Worm (Caenorhabditis elegans) whole organism, late embryonic: ENCODE data around the gene F37C12.18.
A peak's percentile ranks its signal among the peaks of the same experiment; 100 is the strongest.

Source experiments
- C08G9.2 ChIP-seq: sonication (generic microtip); optimal IDR thresholded peaks from 2 replicates; lab custom pipeline; 2016; ENCODE audit warnings: mild to moderate bottlenecking, missing genetic modification characterization, moderate library complexity, missing compliant biosample characterization
- C38D4.7 ChIP-seq: fragments of 200-800 bp; sonication (Bioruptor generic); optimal IDR thresholded peaks from 2 replicates; lab custom pipeline; 2018; ENCODE audit warnings: mild to moderate bottlenecking, missing genetic modification characterization, moderate library complexity, missing compliant biosample characterization
- F13H6.1 ChIP-seq: sonication (generic microtip); optimal IDR thresholded peaks from 2 replicates; lab custom pipeline; 2016; ENCODE audit warnings: missing genetic modification characterization, missing compliant biosample characterization
- K09A11.1 ChIP-seq: sonication (generic microtip); optimal IDR thresholded peaks from 2 replicates; lab custom pipeline; 2017; ENCODE audit warnings: antibody characterized with exemption, mild to moderate bottlenecking, missing genetic modification characterization, missing compliant biosample characterization; ENCODE audit not compliant: insufficient read depth
- ahr-1 ChIP-seq: sonication (generic microtip); optimal IDR thresholded peaks from 2 replicates; lab custom pipeline; 2016; ENCODE audit warnings: missing genetic modification characterization, missing compliant biosample characterization
- ama-1 ChIP-seq: fragments of 150-350 bp; optimal IDR thresholded peaks from 2 replicates; lab custom pipeline; 2014
- ceh-14 ChIP-seq: sonication (generic microtip); optimal IDR thresholded peaks from 2 replicates; lab custom pipeline; 2016; ENCODE audit warnings: missing genotype, missing genetic modification characterization, missing compliant biosample characterization
- ceh-45 ChIP-seq: fragments of 200-800 bp; sonication (Bioruptor generic); IDR thresholded peaks from 2 replicates; pipeline ENCODE4 v1.3.6; 2022; ENCODE audit warnings: missing genetic modification reagents, missing genetic modification characterization, missing compliant biosample characterization
- ceh-48 ChIP-seq: sonication (generic microtip); optimal IDR thresholded peaks from 2 replicates; lab custom pipeline; 2016; ENCODE audit warnings: missing genetic modification characterization, inconsistent platforms, missing compliant biosample characterization
- ceh-6 ChIP-seq: fragments of 200-800 bp; sonication (Bioruptor generic); optimal IDR thresholded peaks from 2 replicates; lab custom pipeline; 2018; ENCODE audit warnings: mild to moderate bottlenecking, missing genetic modification characterization, missing compliant biosample characterization
- che-1 ChIP-seq: sonication (generic microtip); optimal IDR thresholded peaks from 2 replicates; lab custom pipeline; 2016; ENCODE audit warnings: mild to moderate bottlenecking, missing genetic modification characterization, missing compliant biosample characterization
- dmd-4 ChIP-seq: sonication (generic microtip); optimal IDR thresholded peaks from 2 replicates; lab custom pipeline; 2016; ENCODE audit warnings: borderline replicate concordance, missing genetic modification characterization, missing compliant biosample characterization
- dve-1 ChIP-seq: sonication (generic microtip); optimal IDR thresholded peaks from 2 replicates; lab custom pipeline; 2017; ENCODE audit warnings: antibody characterized with exemption, mild to moderate bottlenecking, missing genetic modification characterization, missing compliant biosample characterization
- elt-4 ChIP-seq: sonication (generic microtip); optimal IDR thresholded peaks from 2 replicates; lab custom pipeline; 2016; ENCODE audit warnings: missing genetic modification characterization, missing compliant biosample characterization
- fkh-10 ChIP-seq: fragments of 150-350 bp; optimal IDR thresholded peaks from 2 replicates; lab custom pipeline; 2014; ENCODE audit warnings: missing biosample characterization, missing genetic modification reagents, missing genetic modification characterization
- fkh-6 ChIP-seq: sonication (generic microtip); optimal IDR thresholded peaks from 2 replicates; lab custom pipeline; 2016; ENCODE audit warnings: missing genetic modification characterization, missing compliant biosample characterization
- gmeb-2 ChIP-seq: sonication (generic microtip); optimal IDR thresholded peaks from 2 replicates; lab custom pipeline; 2016; ENCODE audit warnings: missing genetic modification characterization, inconsistent platforms, missing compliant biosample characterization
- hlh-15 ChIP-seq: sonication (generic microtip); optimal IDR thresholded peaks from 2 replicates; lab custom pipeline; 2016; ENCODE audit warnings: missing genetic modification characterization, missing compliant biosample characterization
- hlh-6 ChIP-seq: sonication (generic microtip); optimal IDR thresholded peaks from 2 replicates; lab custom pipeline; 2016; ENCODE audit warnings: missing genotype, missing genetic modification characterization, missing compliant biosample characterization
- hlh-8 ChIP-seq: sonication (generic microtip); optimal IDR thresholded peaks from 2 replicates; lab custom pipeline; 2016; ENCODE audit warnings: missing genotype, missing genetic modification characterization, missing compliant biosample characterization
- lin-11 ChIP-seq: fragments of 200-800 bp; sonication (Bioruptor generic); optimal IDR thresholded peaks from 2 replicates; lab custom pipeline; 2018; ENCODE audit warnings: mild to moderate bottlenecking, missing genetic modification characterization, missing compliant biosample characterization
- madf-2 ChIP-seq: sonication (generic microtip); optimal IDR thresholded peaks from 2 replicates; lab custom pipeline; 2017; ENCODE audit warnings: missing genetic modification characterization, missing compliant biosample characterization
- mec-3 ChIP-seq: sonication (generic microtip); optimal IDR thresholded peaks from 2 replicates; lab custom pipeline; 2016; ENCODE audit warnings: borderline replicate concordance, missing genetic modification characterization, missing compliant biosample characterization
- nfya-1 ChIP-seq: sonication (generic microtip); optimal IDR thresholded peaks from 2 replicates; lab custom pipeline; 2017; ENCODE audit warnings: missing genetic modification characterization, mild to moderate bottlenecking, missing compliant biosample characterization, antibody characterized with exemption, moderate library complexity
- pag-3 ChIP-seq: sonication (generic microtip); optimal IDR thresholded peaks from 2 replicates; lab custom pipeline; 2016; ENCODE audit warnings: missing compliant biosample characterization, missing genetic modification characterization, borderline replicate concordance
- pat-9 ChIP-seq: fragments of 200-800 bp; sonication (Bioruptor generic); optimal IDR thresholded peaks from 2 replicates; lab custom pipeline; 2018; ENCODE audit warnings: mild to moderate bottlenecking, missing genetic modification characterization, moderate library complexity, missing compliant biosample characterization
- pha-4 ChIP-seq: fragments of 150-350 bp; optimal IDR thresholded peaks from 2 replicates; lab custom pipeline; 2018; ENCODE audit warnings: missing biosample characterization, missing genetic modification reagents, missing genetic modification characterization
- pros-1 ChIP-seq: fragments of 150-350 bp; optimal IDR thresholded peaks from 2 replicates; lab custom pipeline; 2014; ENCODE audit warnings: missing biosample characterization, missing genetic modification reagents, missing genetic modification characterization
- ref-2 ChIP-seq: sonication (generic microtip); optimal IDR thresholded peaks from 2 replicates; lab custom pipeline; 2016; ENCODE audit warnings: missing genetic modification characterization, missing compliant biosample characterization
- rnt-1 ChIP-seq: sonication (generic microtip); optimal IDR thresholded peaks from 2 replicates; lab custom pipeline; 2016; ENCODE audit warnings: missing genetic modification characterization, missing compliant biosample characterization
- sox-2 ChIP-seq: fragments of 200-800 bp; sonication (Bioruptor generic); IDR thresholded peaks from 2 replicates; pipeline ENCODE4 v1.3.6; 2022; ENCODE audit warnings: missing genetic modification reagents, missing genetic modification characterization, missing compliant biosample characterization
- sox-4 ChIP-seq: sonication (generic microtip); optimal IDR thresholded peaks from 2 replicates; lab custom pipeline; 2017; ENCODE audit warnings: mild to moderate bottlenecking, missing genetic modification characterization, inconsistent platforms, missing compliant biosample characterization
- tbx-2 ChIP-seq: sonication (generic microtip); optimal IDR thresholded peaks from 2 replicates; lab custom pipeline; 2016; ENCODE audit warnings: missing genetic modification characterization, missing compliant biosample characterization
- tbx-7 ChIP-seq: sonication (generic microtip); optimal IDR thresholded peaks from 2 replicates; lab custom pipeline; 2016; ENCODE audit warnings: missing genotype, missing genetic modification characterization, missing compliant biosample characterization
- unc-42 ChIP-seq: sonication (generic microtip); optimal IDR thresholded peaks from 2 replicates; lab custom pipeline; 2016; ENCODE audit warnings: missing genotype, missing genetic modification characterization, missing compliant biosample characterization
- zip-5 ChIP-seq: sonication (generic microtip); optimal IDR thresholded peaks from 2 replicates; lab custom pipeline; 2016; ENCODE audit warnings: missing genetic modification characterization, missing compliant biosample characterization
- ztf-16 ChIP-seq: sonication (generic microtip); optimal IDR thresholded peaks from 2 replicates; lab custom pipeline; 2017; ENCODE audit warnings: missing genetic modification characterization, missing compliant biosample characterization

Gene F37C12.18

DNA sequence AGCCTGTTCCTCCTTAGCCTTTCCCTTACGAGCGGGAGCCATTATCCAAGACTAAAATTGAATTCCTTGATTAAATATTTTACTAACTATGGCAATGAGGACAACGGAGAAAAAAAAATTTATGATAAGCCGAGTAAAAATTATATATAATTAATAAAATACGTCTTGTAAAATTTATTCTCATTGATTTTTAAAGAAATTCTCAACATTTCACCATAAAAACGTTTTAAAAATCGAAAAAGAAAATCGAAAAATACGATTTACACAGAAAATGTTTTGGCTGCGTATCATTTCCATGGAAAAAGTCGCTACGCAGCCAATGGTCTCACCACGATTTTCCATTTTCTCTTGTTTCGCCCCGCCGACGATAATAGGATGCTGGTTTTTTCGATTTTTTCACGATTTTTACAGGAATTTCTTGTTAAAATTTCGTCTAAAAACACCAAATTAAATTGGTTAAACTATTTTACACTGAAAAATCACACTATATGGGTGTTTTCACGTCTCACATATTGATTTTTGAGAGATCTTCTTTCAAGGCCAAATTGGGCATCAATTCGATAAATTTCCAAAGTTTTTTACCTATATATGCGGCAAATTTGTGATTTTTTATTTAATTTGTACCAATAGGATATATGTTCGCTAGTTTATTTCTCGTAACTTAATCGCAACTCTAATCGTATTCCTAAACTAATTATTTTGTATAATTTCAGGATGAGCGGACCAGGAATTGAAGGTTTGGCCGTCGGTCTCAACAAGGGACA is 15.5 kb downstream of the F37C12.18 start, which contains the start of the genes rps-14 and rpl-36 (continued):
- 0 out of 2 replicates have a peak, but pooled peaks have one; percentile 33 for TF ChIP-seq sox-2

DNA sequence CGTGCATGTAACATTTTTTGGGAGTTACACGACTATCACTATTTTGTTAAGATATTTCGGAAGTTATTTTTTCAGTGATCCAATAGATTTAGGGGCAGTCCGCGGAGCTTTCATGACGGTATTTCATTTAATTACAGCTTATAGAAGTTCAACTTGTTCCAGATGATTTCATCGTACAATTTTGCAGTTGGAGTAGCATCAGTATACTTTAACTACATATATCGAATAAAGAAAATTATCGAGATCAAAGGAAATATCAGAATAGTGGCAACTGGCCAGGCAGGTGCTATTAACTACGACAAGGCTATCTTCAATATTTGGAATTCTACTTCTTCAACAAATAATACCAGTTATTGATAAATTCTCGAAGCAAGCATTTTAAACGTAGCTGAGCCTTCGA is 16.7 kb downstream of the F37C12.18 start:
- TF ChIP-seq hlh-8 (tag; lab: Kevin White, UChicago) (no peak), ceh-6 (GFP tag; lab: Kevin White, UChicago) (no peak), ama-1 (lab: Kevin White, UChicago) (no peak), zip-5 (tag; lab: Kevin White, UChicago) (no peak), pha-4 (no peak), K09A11.1 (tag; lab: Kevin White, UChicago) (no peak), hlh-15 (tag; lab: Kevin White, UChicago) (no peak), C38D4.7 (GFP tag; lab: Kevin White, UChicago) (no peak), nfya-1 (tag; lab: Kevin White, UChicago) (no peak), tbx-2 (tag; lab: Kevin White, UChicago) (no peak), fkh-10 (GFP tag; lab: Kevin White, UChicago) (no peak), pat-9 (tag; lab: Kevin White, UChicago) (no peak), elt-4 (no peak), ztf-16 (tag; lab: Kevin White, UChicago) (no peak), hlh-6 (no peak), madf-2 (tag; lab: Kevin White, UChicago) (no peak), fkh-6 (no peak)

DNA sequence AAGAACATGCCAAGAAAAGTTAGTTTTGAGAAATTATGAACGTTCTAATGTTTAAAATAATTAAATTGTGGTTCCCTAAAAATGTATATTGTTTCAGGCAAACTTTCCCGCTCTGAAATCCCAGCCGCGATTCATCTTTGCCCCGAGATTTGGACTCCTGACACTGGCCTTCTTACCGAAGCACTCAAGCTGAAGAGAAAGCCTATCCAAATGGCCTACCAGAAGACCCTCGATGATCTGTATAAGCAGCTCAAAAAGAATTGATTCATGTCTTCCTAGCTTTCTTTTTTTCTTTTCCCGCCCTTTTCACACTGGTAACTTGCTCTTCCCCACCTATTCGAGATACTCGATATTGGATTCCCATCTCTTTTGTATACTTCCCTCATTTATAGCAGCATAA is 25.1 kb downstream of the F37C12.18 start:
- TF ChIP-seq ceh-6 (GFP tag; lab: Kevin White, UChicago), result no peak
- no peak for TF ChIP-seq tbx-7
- TF ChIP-seq C38D4.7 (GFP tag; lab: Kevin White, UChicago), result no peak
- TF ChIP-seq pag-3 (tag; lab: Kevin White, UChicago), result no peak
- TF ChIP-seq ceh-45 (GFP tag; lab: Robert Waterston, UW), result no peak
- TF ChIP-seq mec-3, result no peak
- no peak for TF ChIP-seq gmeb-2 (tag; lab: Kevin White, UChicago)
- TF ChIP-seq ahr-1 (tag; lab: Kevin White, UChicago), result no peak
- TF ChIP-seq fkh-6, result no peak
- no peak for TF ChIP-seq ref-2
- TF ChIP-seq pros-1 (tag; lab: Kevin White, UChicago), result no peak
- TF ChIP-seq ceh-14, result no peak
- no peak for TF ChIP-seq sox-4 (tag; lab: Kevin White, UChicago)
- no peak for TF ChIP-seq F13H6.1 (tag; lab: Kevin White, UChicago)
- no peak for TF ChIP-seq dve-1
- no peak for TF ChIP-seq pat-9 (tag; lab: Kevin White, UChicago)
- TF ChIP-seq C08G9.2 (tag; lab: Kevin White, UChicago), result no peak
- TF ChIP-seq elt-4, result no peak
- no peak for TF ChIP-seq lin-11 (tag; lab: Kevin White, UChicago)

DNA sequence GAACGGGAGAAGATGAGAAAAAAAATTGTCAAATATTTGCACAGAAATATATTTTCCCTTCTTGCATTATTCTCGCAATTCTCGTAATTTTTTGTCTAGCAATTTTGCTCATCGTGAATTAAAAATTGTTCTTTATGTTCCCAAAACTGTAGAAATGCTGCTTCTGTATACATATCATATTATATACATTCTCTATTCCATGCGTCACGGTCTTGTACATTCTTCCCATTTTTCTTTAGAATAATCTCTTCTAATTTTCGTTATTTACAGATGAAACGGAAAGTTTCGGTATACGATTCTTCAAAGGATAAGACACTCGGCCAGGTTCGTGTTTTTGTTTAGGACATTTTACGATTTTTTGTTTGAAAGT is 27.7 kb downstream of the F37C12.18 start, which contains the start of gene acs-4:
Gene acs-4, plus strand, starts transcription at position 271 of the 370 bp plus-strand sequence.
- TF ChIP-seq che-1 (tag; lab: Kevin White, UChicago) (no peak), sox-2 (no peak), rnt-1 (tag; lab: Kevin White, UChicago) (no peak), ceh-14 (no peak), pha-4 (no peak), unc-42 (tag; lab: Kevin White, UChicago) (no peak), zip-5 (tag; lab: Kevin White, UChicago) (no peak), ceh-48 (tag; lab: Kevin White, UChicago) (no peak), dmd-4 (tag; lab: Kevin White, UChicago) (no peak)
